Worm (Caenorhabditis elegans): ENCODE measurements around the gene pigw-1.
A peak's percentile ranks its signal among the peaks of the same experiment; 100 is the strongest.

Gene pigw-1

DNA sequence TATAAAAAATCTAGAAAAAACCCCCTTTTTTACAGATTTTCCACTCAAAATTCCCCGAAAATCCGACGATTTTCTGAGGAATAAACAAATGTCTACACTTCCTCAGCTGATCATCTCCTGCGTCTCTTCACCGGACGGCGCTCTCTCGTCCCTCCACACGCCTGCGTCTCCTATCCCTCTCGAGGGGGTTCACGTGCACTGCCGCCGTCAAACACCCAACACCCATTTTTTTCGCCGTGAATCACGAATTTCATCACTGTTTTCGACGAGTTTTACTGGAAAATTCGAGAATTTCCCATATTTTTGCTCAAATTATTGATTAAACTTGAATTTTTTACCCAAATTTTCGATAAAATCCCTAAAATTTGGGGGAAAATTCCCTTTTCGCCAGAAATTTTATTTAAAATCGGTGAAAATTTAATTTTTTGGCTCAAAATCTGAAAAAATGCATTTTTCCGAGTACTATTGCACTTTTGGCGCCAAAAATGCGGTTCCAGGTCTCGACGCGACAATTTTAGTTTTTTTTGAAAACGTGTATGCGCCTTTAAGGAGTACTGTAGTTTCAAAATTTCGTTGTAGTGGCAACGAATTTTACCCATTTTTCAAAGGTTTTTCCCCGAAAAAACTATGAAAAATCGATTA lies 36.2 kb upstream of the pigw-1 start (continued):
- TF ChIP-seq B0035.1 (tag; optimal IDR thresholded peaks at IDR 0.05) (peak; percentile 40), chd-7 (tag; optimal IDR thresholded peaks at IDR 0.05) (peak; percentile 62), pbrm-1 (GFP tag; IDR thresholded peaks at IDR 0.05) (peak; percentile 74), repo-1 (tag; optimal IDR thresholded peaks at IDR 0.05) (no peak), madf-8 (GFP tag; conservative IDR thresholded peaks at IDR 0.05) (peak; percentile 85), F57C9.4 (tag; optimal IDR thresholded peaks at IDR 0.05) (no peak), hsf-1 (GFP tag; IDR thresholded peaks at IDR 0.05) (peak; percentile 89), atf-7 (tag; optimal IDR thresholded peaks at IDR 0.05) (peak; percentile 70), die-1 (tag; optimal IDR thresholded peaks at IDR 0.05) (peak; percentile 0), snpc-3.4 (tag; optimal IDR thresholded peaks at IDR 0.05) (peak; percentile 46), lsl-1 (GFP tag; optimal IDR thresholded peaks at IDR 0.05) (peak; percentile 92), K11D2.4 (GFP tag; IDR thresholded peaks at IDR 0.05) (no peak; the same call in 1 of the 2 replicates), F23B12.7 (tag; optimal IDR thresholded peaks at IDR 0.05; ENCODE audit: insufficient read depth) (no peak), Y95B8A.8 (GFP tag; IDR thresholded peaks at IDR 0.05) (peak; percentile 81), dox-1 (GFP tag; IDR thresholded peaks at IDR 0.05) (peak; percentile 71), dpl-1 (GFP tag; optimal IDR thresholded peaks at IDR 0.05) (peak; percentile 49), ceh-27 (GFP tag; optimal IDR thresholded peaks at IDR 0.05) (peak; percentile 46), ztf-26 (tag; optimal IDR thresholded peaks at IDR 0.05) (peak; percentile 53), F49E8.2 (tag; optimal IDR thresholded peaks at IDR 0.05; ENCODE audit: insufficient read depth) (peak; percentile 47), lsy-27 (tag; optimal IDR thresholded peaks at IDR 0.05; ENCODE audit: borderline replicate concordance, insufficient read depth) (no peak), attf-5 (GFP tag; optimal IDR thresholded peaks at IDR 0.05) (peak; percentile 74), ceh-100 (GFP tag; IDR thresholded peaks at IDR 0.05) (0 out of 2 replicates have a peak, but pooled peaks have one; percentile 21), bed-1 (GFP tag; IDR thresholded peaks at IDR 0.05) (0 out of 2 replicates have a peak, but pooled peaks have one; percentile 43), rcor-1 (GFP tag; IDR thresholded peaks at IDR 0.05) (peak; percentile 77), lin-40 (tag; optimal IDR thresholded peaks at IDR 0.05) (peak; percentile 40), mcd-1 (GFP tag; IDR thresholded peaks at IDR 0.05) (peak; percentile 63), nhr-80 (tag; optimal IDR thresholded peaks at IDR 0.05) (peak; percentile 3), ztf-18 (tag; optimal IDR thresholded peaks at IDR 0.05) (peak; percentile 31), B0261.1 (tag; optimal IDR thresholded peaks at IDR 0.05) (peak; percentile 9), hrde-1 (tag; optimal IDR thresholded peaks at IDR 0.05; ENCODE audit: borderline replicate concordance) (peak; percentile 73), him-1 (tag; optimal IDR thresholded peaks at IDR 0.05) (peak; percentile 34), snpc-1.3 (tag; optimal IDR thresholded peaks at IDR 0.05; ENCODE audit: insufficient read depth) (no peak), hlh-26 (GFP tag; conservative IDR thresholded peaks at IDR 0.05) (0 out of 2 replicates have a peak, but pooled peaks have one; percentile 56), T07F8.4 (tag; optimal IDR thresholded peaks at IDR 0.05) (no peak), F57A8.1 (GFP tag; optimal IDR thresholded peaks at IDR 0.05) (no peak), lin-35 (GFP tag; optimal IDR thresholded peaks at IDR 0.05) (peak in 1 of 3 experiments; percentile 31), F10E7.11 (tag; optimal IDR thresholded peaks at IDR 0.05) (peak; percentile 37), ceh-58 (GFP tag; IDR thresholded peaks at IDR 0.05) (no peak), F52B5.7 (tag; optimal IDR thresholded peaks at IDR 0.05) (peak; percentile 37), D2030.7 (GFP tag; IDR thresholded peaks at IDR 0.05) (peak; percentile 61)
